Worm (Caenorhabditis elegans): ENCODE data around the gene clec-260.

Gene clec-260

ce11 chrV:20005724-20006132, 19.6 kb upstream of the clec-260 start:
- TF ChIP-seq lin-35 (GFP tag; optimal IDR thresholded peaks at IDR 0.05) (peak in 1 of 3 experiments; percentile 52), K12H6.12 (tag; optimal IDR thresholded peaks at IDR 0.05) (peak; percentile 75), ztf-22 (GFP tag; optimal IDR thresholded peaks at IDR 0.05) (no peak), Y56A3A.18 (GFP tag; IDR thresholded peaks at IDR 0.05) (no peak), bed-1 (GFP tag; IDR thresholded peaks at IDR 0.05) (no peak), hlh-12 (tag; optimal IDR thresholded peaks at IDR 0.05) (no peak), lsy-27 (tag; optimal IDR thresholded peaks at IDR 0.05; ENCODE audit: borderline replicate concordance, insufficient read depth) (no peak), F55B11.4 (tag; optimal IDR thresholded peaks at IDR 0.05; ENCODE audit: borderline replicate concordance, insufficient read depth) (no peak), tlf-1 (GFP tag; optimal IDR thresholded peaks at IDR 0.05) (no peak), Y53F4B.3 (GFP tag; IDR thresholded peaks at IDR 0.05) (no peak), ekl-4 (GFP tag; IDR thresholded peaks at IDR 0.05) (no peak), ztf-18 (tag; optimal IDR thresholded peaks at IDR 0.05) (no peak), F57A8.1 (GFP tag; optimal IDR thresholded peaks at IDR 0.05) (no peak), nhr-80 (tag; optimal IDR thresholded peaks at IDR 0.05) (peak; percentile 33), attf-6 (GFP tag; IDR thresholded peaks at IDR 0.05) (no peak), attf-5 (GFP tag; optimal IDR thresholded peaks at IDR 0.05) (peak; percentile 71), B0336.3 (GFP tag; IDR thresholded peaks at IDR 0.05) (peak; percentile 51; the same call in 1 of the 2 replicates), ceh-27 (GFP tag; optimal IDR thresholded peaks at IDR 0.05) (peak; percentile 54), F23B12.7 (tag; optimal IDR thresholded peaks at IDR 0.05; ENCODE audit: insufficient read depth) (no peak), ztf-3 (GFP tag; optimal IDR thresholded peaks at IDR 0.05) (no peak), let-526 (GFP tag; IDR thresholded peaks at IDR 0.05) (peak; percentile 19; the same call in 1 of the 2 replicates), xnd-1 (tag; optimal IDR thresholded peaks at IDR 0.05) (no peak), aptf-3 (GFP tag; IDR thresholded peaks at IDR 0.05) (no peak), cebp-2 (GFP tag; IDR thresholded peaks at IDR 0.05) (0 out of 2 replicates have a peak, but pooled peaks have one; percentile 30), madf-3 (GFP tag; IDR thresholded peaks at IDR 0.05) (no peak), hmg-1.2 (GFP tag; IDR thresholded peaks at IDR 0.05) (peak; percentile 97), ceh-79 (tag; optimal IDR thresholded peaks at IDR 0.05) (no peak), ztf-25 (GFP tag; IDR thresholded peaks at IDR 0.05) (no peak), egl-44 (GFP tag; IDR thresholded peaks at IDR 0.05) (peak; percentile 48; the same call in 1 of the 2 replicates), tbx-9 (tag; optimal IDR thresholded peaks at IDR 0.05; ENCODE audit: borderline replicate concordance) (no peak), lir-1 (GFP tag; conservative IDR thresholded peaks at IDR 0.05) (0 out of 2 replicates have a peak, but pooled peaks have one; percentile 7), K11D2.4 (GFP tag; IDR thresholded peaks at IDR 0.05) (0 out of 2 replicates have a peak, but pooled peaks have one; percentile 37), F33H1.4 (GFP tag; IDR thresholded peaks at IDR 0.05) (no peak), F10E7.11 (tag; optimal IDR thresholded peaks at IDR 0.05) (no peak), tbp1 (GFP tag; optimal IDR thresholded peaks at IDR 0.05) (peak; percentile 35), madf-8 (GFP tag; conservative IDR thresholded peaks at IDR 0.05) (no peak), ama-1 (optimal IDR thresholded peaks at IDR 0.05) (peak; percentile 71), ama-1 (GFP tag; optimal IDR thresholded peaks at IDR 0.05) (no peak), somi-1 (GFP tag; optimal IDR thresholded peaks at IDR 0.05) (peak; percentile 52), zfh-2 (GFP tag; conservative IDR thresholded peaks at IDR 0.05) (peak; percentile 93), let-607 (tag; optimal IDR thresholded peaks at IDR 0.05) (no peak), atf-7 (tag; optimal IDR thresholded peaks at IDR 0.05) (peak; percentile 40), nfya-2 (GFP tag; IDR thresholded peaks at IDR 0.05) (no peak), pbrm-1 (GFP tag; IDR thresholded peaks at IDR 0.05) (peak; percentile 54; the same call in 1 of the 2 replicates), lin-40 (tag; optimal IDR thresholded peaks at IDR 0.05) (peak; percentile 75), mel-28 (tag; optimal IDR thresholded peaks at IDR 0.05; ENCODE audit: borderline replicate concordance) (no peak), nfyb-1 (GFP tag; IDR thresholded peaks at IDR 0.05) (peak; percentile 54), mcd-1 (GFP tag; IDR thresholded peaks at IDR 0.05) (peak; percentile 49)
